Worm (Caenorhabditis elegans): Measurements from ENCODE around the gene lact-9.

DNA sequence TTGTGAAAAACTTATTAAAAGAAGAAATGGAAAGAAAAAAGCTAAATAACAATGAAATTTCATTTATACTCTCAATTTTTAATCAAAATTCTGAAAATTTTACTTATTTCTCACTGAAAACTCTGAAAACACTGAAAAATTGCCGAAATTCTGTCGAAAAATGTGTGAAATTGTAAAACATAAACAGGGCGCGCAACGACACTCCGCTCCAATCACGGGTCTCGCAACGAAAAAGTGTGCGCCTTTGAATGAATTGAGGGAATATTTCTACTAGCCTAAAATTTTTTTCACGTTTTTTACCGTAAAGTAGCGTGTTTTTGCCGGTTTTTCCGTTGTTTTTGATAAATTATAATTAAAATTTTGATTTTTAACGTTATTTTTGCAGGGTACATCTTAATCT lies 8.0 kb downstream of the lact-9 start, which contains the start of gene rpl-18:
- TF ChIP-seq snpc-4 (tag; optimal IDR thresholded peaks at IDR 0.05), result peak; percentile 78
- TF ChIP-seq mdl-1 (tag; optimal IDR thresholded peaks at IDR 0.05), result no peak
- no peak for TF ChIP-seq fkh-10 (GFP tag; optimal IDR thresholded peaks at IDR 0.05)
- no peak for TF ChIP-seq zag-1 (tag; optimal IDR thresholded peaks at IDR 0.05)
- no peak for TF ChIP-seq aly-2 (tag; optimal IDR thresholded peaks at IDR 0.05)
- no peak for TF ChIP-seq nhr-11 (tag; optimal IDR thresholded peaks at IDR 0.05)
- TF ChIP-seq nhr-28 (tag; optimal IDR thresholded peaks at IDR 0.05), result no peak
- no peak for TF ChIP-seq ZK546.5 (tag; optimal IDR thresholded peaks at IDR 0.05)
- no peak for TF ChIP-seq ceh-82 (tag; optimal IDR thresholded peaks at IDR 0.05)
- no peak for TF ChIP-seq egl-27 (tag; optimal IDR thresholded peaks at IDR 0.05)
- TF ChIP-seq skn-1 (tag; optimal IDR thresholded peaks at IDR 0.05), result no peak
- TF ChIP-seq nhr-12 (tag; optimal IDR thresholded peaks at IDR 0.05), result no peak
- TF ChIP-seq nhr-237 (tag; optimal IDR thresholded peaks at IDR 0.05), result no peak
